Worm (Caenorhabditis elegans) whole organism, L4 larva: ENCODE measurements around the gene W02B12.1.

Experiments used
- D1046.2 ChIP-seq: fragments of 200-800 bp; sonication (Bioruptor generic); IDR thresholded peaks from 2 replicates; pipeline ENCODE4 v1.3.6; 2022; ENCODE audit warnings: missing genetic modification characterization, missing compliant biosample characterization
- F26F4.8 ChIP-seq: fragments of 200-800 bp; sonication (Bioruptor generic); conservative IDR thresholded peaks from 2 replicates; pipeline ENCODE4 v1.3.6; 2022; ENCODE audit warnings: missing genetic modification characterization, missing compliant biosample characterization
- F37D6.2 ChIP-seq: sonication (generic microtip); optimal IDR thresholded peaks from 2 replicates; lab custom pipeline; 2016; ENCODE audit warnings: mild to moderate bottlenecking, missing genetic modification characterization, missing compliant biosample characterization
- T20F7.1 ChIP-seq: fragments of 200-800 bp; sonication (Bioruptor generic); optimal IDR thresholded peaks from 2 replicates; lab custom pipeline; 2018; ENCODE audit warnings: mild to moderate bottlenecking, missing genetic modification characterization, missing compliant biosample characterization
- Y105C5A.15 ChIP-seq: fragments of 200-800 bp; sonication (Bioruptor generic); IDR thresholded peaks from 2 replicates; pipeline ENCODE4 v1.3.6; 2022; ENCODE audit warnings: missing genetic modification characterization, missing compliant biosample characterization
- ZK337.2 ChIP-seq: fragments of 200-800 bp; sonication (Bioruptor generic); IDR thresholded peaks from 2 replicates; pipeline ENCODE4 v1.3.6; 2022; ENCODE audit warnings: missing genetic modification reagents, missing genetic modification characterization, missing compliant biosample characterization
- ZK546.5 ChIP-seq, 2 experiments: sonication (generic microtip); optimal IDR thresholded peaks; 2 replicates each; lab custom pipeline; 2017; ENCODE audit warnings: missing biosample characterization in 2 of 2, missing genetic modification characterization in 2 of 2
- aha-1 ChIP-seq: fragments of 150-350 bp; peaks from one replicate; lab custom pipeline; 2014; ENCODE audit warnings: missing biosample characterization, missing genetic modification characterization
- ama-1 ChIP-seq: fragments of 150-350 bp; optimal IDR thresholded peaks from 2 replicates; lab custom pipeline; 2014; ENCODE audit warnings: inconsistent platforms, mixed read lengths
- attf-4 ChIP-seq: sonication (generic microtip); optimal IDR thresholded peaks from 3 replicates; lab custom pipeline; 2017; ENCODE audit warnings: missing biosample characterization, missing genetic modification characterization
- ces-1 ChIP-seq: fragments of 150-350 bp; sonication (generic microtip); optimal IDR thresholded peaks from 4 replicates; lab custom pipeline; 2014; ENCODE audit warnings: missing biosample characterization, missing genetic modification reagents, missing genetic modification characterization
- daf-16 ChIP-seq, 3 experiments: sonication (generic microtip); optimal IDR thresholded peaks; 2 replicates each; lab custom pipeline; 2016 to 2017; ENCODE audit warnings: missing genetic modification characterization in 3 of 3, missing genetic modification reagents in 3 of 3, mild to moderate bottlenecking in 2 of 3, missing compliant biosample characterization in 2 of 3, missing biosample characterization in 1 of 3, moderate library complexity in 1 of 3
- dmd-6 ChIP-seq: fragments of 200-800 bp; sonication (Bioruptor generic); IDR thresholded peaks from 2 replicates; pipeline ENCODE4 v1.3.6; 2022; ENCODE audit warnings: missing genetic modification reagents, missing genetic modification characterization, missing compliant biosample characterization
- dve-1 ChIP-seq: sonication (generic microtip); optimal IDR thresholded peaks from 2 replicates; lab custom pipeline; 2017; ENCODE audit warnings: antibody characterized with exemption, mild to moderate bottlenecking, missing genetic modification characterization, missing compliant biosample characterization; ENCODE audit not compliant: insufficient read depth
- hlh-11 ChIP-seq: fragments of 200-800 bp; sonication (Bioruptor generic); optimal IDR thresholded peaks from 2 replicates; lab custom pipeline; 2018; ENCODE audit warnings: mild to moderate bottlenecking, missing genetic modification characterization, missing compliant biosample characterization
- jun-1 ChIP-seq: fragments of 150-350 bp; optimal IDR thresholded peaks from 2 replicates; lab custom pipeline; 2014; ENCODE audit warnings: missing biosample characterization, missing genetic modification reagents, missing genetic modification characterization
- lim-7 ChIP-seq: fragments of 200-800 bp; sonication (Bioruptor generic); IDR thresholded peaks from 2 replicates; pipeline ENCODE4 v1.3.6; 2022; ENCODE audit warnings: missing genetic modification characterization, missing compliant biosample characterization
- lin-1 ChIP-seq: fragments of 200-800 bp; sonication (Bioruptor generic); IDR thresholded peaks from 2 replicates; pipeline ENCODE4 v1.3.6; 2022; ENCODE audit warnings: missing genetic modification reagents, missing genetic modification characterization, missing compliant biosample characterization
- lin-29 ChIP-seq: fragments of 200-800 bp; sonication (Bioruptor generic); IDR thresholded peaks from 2 replicates; pipeline ENCODE4 v1.3.6; 2022; ENCODE audit warnings: missing genetic modification reagents, missing genetic modification characterization, missing compliant biosample characterization
- lir-3 ChIP-seq: sonication (generic microtip); optimal IDR thresholded peaks from 2 replicates; lab custom pipeline; 2016; ENCODE audit warnings: mild to moderate bottlenecking, missing genetic modification characterization, missing compliant biosample characterization
- madf-9 ChIP-seq: fragments of 200-800 bp; sonication (Bioruptor generic); conservative IDR thresholded peaks from 2 replicates; pipeline ENCODE4 v1.3.6; 2022; ENCODE audit warnings: missing genetic modification reagents, missing genetic modification characterization, missing compliant biosample characterization
- mdl-1 ChIP-seq, 2 experiments: fragments of 150-350 bp in 1 of 2; sonication (generic microtip) in 1 of 2; optimal IDR thresholded peaks; 2 replicates each; lab custom pipeline; 2014 to 2017; ENCODE audit warnings: missing biosample characterization in 2 of 2, missing genetic modification characterization in 2 of 2
- mep-1 ChIP-seq: fragments of 150-350 bp; sonication (generic microtip); optimal IDR thresholded peaks from 3 replicates; lab custom pipeline; 2014; ENCODE audit warnings: missing biosample characterization, missing genetic modification characterization
- mes-2 ChIP-seq: sonication (generic microtip); optimal IDR thresholded peaks from 2 replicates; lab custom pipeline; 2016; ENCODE audit warnings: missing genotype, mild to moderate bottlenecking, missing genetic modification characterization, missing compliant biosample characterization; ENCODE audit not compliant: poor library complexity, severe bottlenecking
- mxl-2 ChIP-seq: fragments of 200-800 bp; sonication (Bioruptor generic); conservative IDR thresholded peaks from 2 replicates; pipeline ENCODE4 v1.3.6; 2022; ENCODE audit warnings: missing genetic modification reagents, missing genetic modification characterization, missing compliant biosample characterization
- mxl-3 ChIP-seq: fragments of 200-800 bp; sonication (Bioruptor generic); optimal IDR thresholded peaks from 2 replicates; lab custom pipeline; 2018; ENCODE audit warnings: mild to moderate bottlenecking, missing genetic modification characterization, missing compliant biosample characterization
- nhr-102 ChIP-seq: sonication (generic microtip); optimal IDR thresholded peaks from 2 replicates; lab custom pipeline; 2016; ENCODE audit warnings: mild to moderate bottlenecking, missing genetic modification characterization, moderate library complexity, missing compliant biosample characterization
- nhr-25 ChIP-seq: sonication (generic microtip); optimal IDR thresholded peaks from 2 replicates; lab custom pipeline; 2017; ENCODE audit warnings: missing genetic modification characterization, mild to moderate bottlenecking, missing compliant biosample characterization, antibody characterized with exemption, moderate library complexity, borderline replicate concordance; ENCODE audit not compliant: insufficient read depth
- nhr-28 ChIP-seq: fragments of 150-350 bp; optimal IDR thresholded peaks from 2 replicates; lab custom pipeline; 2014; ENCODE audit warnings: missing biosample characterization, missing genetic modification characterization
- pqm-1 ChIP-seq: sonication (generic microtip); optimal IDR thresholded peaks from 2 replicates; lab custom pipeline; 2017; ENCODE audit warnings: missing biosample characterization, missing genetic modification characterization
- skn-1 ChIP-seq: fragments of 150-350 bp; optimal IDR thresholded peaks from 2 replicates; lab custom pipeline; 2014; ENCODE audit warnings: missing biosample characterization, missing genetic modification characterization
- unc-39 ChIP-seq: sonication (generic microtip); optimal IDR thresholded peaks from 2 replicates; lab custom pipeline; 2017; ENCODE audit warnings: missing biosample characterization, missing genetic modification characterization
- unc-62 ChIP-seq, 3 experiments: fragments of 150-350 bp in 1 of 3; sonication (generic microtip); optimal IDR thresholded peaks in 2 of 3; peaks in 1 of 3; 1 replicate in 1 of 3; 2 replicates in 2 of 3; lab custom pipeline; 2014 to 2017; ENCODE audit warnings: missing biosample characterization in 3 of 3, missing genetic modification characterization in 3 of 3, missing genetic modification reagents in 3 of 3, missing genotype in 1 of 3

W02B12.1 gene

DNA sequence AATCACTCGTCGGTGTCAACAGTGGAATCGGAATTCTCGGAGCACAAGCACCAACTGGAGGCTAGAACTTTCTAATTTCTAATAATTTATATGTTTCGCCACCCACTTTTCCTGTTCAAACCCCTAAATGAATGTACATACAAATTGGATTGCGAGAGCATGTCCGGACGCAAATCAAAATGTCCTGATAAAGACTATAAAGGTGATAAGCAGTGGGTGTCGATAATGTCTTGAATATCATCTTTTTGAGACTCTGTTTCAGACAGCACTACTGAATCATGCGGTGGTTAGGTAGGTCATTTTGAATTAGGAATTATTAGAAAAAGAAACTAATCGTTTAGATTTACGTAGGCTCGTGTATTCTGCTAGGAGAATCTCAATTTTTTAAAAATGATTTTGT is at the start of gene W02B12.1:
Gene W02B12.1, plus strand, starts transcription at position 269 of the 400 bp plus-strand sequence.
- TF ChIP-seq dmd-6 (GFP tag; lab: Robert Waterston, UW) (peak; percentile 30; the same call in 1 of the 2 replicates), ZK546.5 (tag; optimal IDR thresholded peaks at IDR 0.05; lab: Kevin White, UChicago) (no peak), hlh-11 (tag; lab: Kevin White, UChicago) (peak; percentile 40), dve-1 (peak; percentile 41), nhr-28 (tag; lab: Kevin White, UChicago) (peak; percentile 38), aha-1 (peak; percentile 70), mxl-3 (GFP tag; lab: Kevin White, UChicago) (peak; percentile 6), jun-1 (tag; lab: Kevin White, UChicago) (no peak), lir-3 (tag; lab: Kevin White, UChicago) (no peak), nhr-102 (no peak), pqm-1 (tag; lab: Kevin White, UChicago) (peak; percentile 78)

- peak in 1 of 2 experiments; percentile 61 for TF ChIP-seq unc-62 (GFP tag; optimal IDR thresholded peaks at IDR 0.05 in 1 of 2; lab: Kevin White, UChicago)
- no peak for TF ChIP-seq unc-62 (tag; optimal IDR thresholded peaks at IDR 0.05; lab: Kevin White, UChicago)
- no peak for TF ChIP-seq mdl-1 (tag; optimal IDR thresholded peaks at IDR 0.05; lab: Kevin White, UChicago)
- no peak for TF ChIP-seq attf-4 (tag; lab: Kevin White, UChicago)
- TF ChIP-seq, all 104 proteins: peak for 1
Observed at ce11 chrII:11400386-11400785, 48.4 kb upstream of the W02B12.1 start.

DNA sequence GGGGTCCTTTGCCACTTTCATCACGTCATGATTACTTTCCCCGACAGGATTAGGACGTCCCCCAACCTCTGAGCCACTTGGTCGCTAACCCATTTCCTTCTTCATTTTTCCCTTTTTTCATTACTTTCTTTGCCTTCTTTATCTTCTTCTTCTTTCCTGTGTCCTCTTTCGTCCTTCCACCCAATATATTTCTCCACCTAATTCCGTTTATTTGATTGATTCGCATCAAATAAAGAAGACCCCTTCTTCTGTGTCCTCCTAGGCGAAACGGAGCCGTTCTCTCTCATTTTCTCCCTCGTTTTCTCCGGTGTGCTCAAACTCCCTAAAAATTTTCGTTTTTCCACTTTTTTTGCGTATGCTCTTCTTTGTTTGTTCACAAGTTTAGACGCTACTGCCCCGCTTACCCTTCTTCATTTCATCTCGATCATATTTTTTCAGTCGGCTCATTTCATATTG is 39.1 kb upstream of the W02B12.1 start, which contains the start of gene C05D12.7:
Gene C05D12.7, plus strand, starts transcription at position 406 of the 456 bp plus-strand sequence.
- no peak for TF ChIP-seq lim-7 (GFP tag; lab: Robert Waterston, UW)
- no peak for TF ChIP-seq daf-16 (GFP tag; optimal IDR thresholded peaks at IDR 0.05; lab: Kevin White, UChicago)
- TF ChIP-seq daf-16 (tag; optimal IDR thresholded peaks at IDR 0.05; lab: Kevin White, UChicago): no peak
- TF ChIP-seq unc-39: no peak
- TF ChIP-seq lin-1 (GFP tag; lab: Robert Waterston, UW): no peak
- TF ChIP-seq mes-2 (tag; lab: Kevin White, UChicago): no peak

ce11 chrII:11415672-11416071 is 33.1 kb upstream of the W02B12.1 start, which contains the start of gene C05D12.1:
TSS of gene C05D12.1 (minus strand) at chrII:11415772.
- no peak for TF ChIP-seq T20F7.1 (GFP tag; lab: Kevin White, UChicago)
- no peak for TF ChIP-seq pqm-1 (tag; lab: Kevin White, UChicago)
- TF ChIP-seq skn-1 (tag; lab: Kevin White, UChicago): no peak
- TF ChIP-seq mep-1 (tag; lab: Kevin White, UChicago): no peak
- TF ChIP-seq ces-1 (GFP tag; lab: Kevin White, UChicago): no peak
- no peak for TF ChIP-seq ama-1
- TF ChIP-seq F26F4.8: no peak
- no peak for TF ChIP-seq dmd-6 (GFP tag; lab: Robert Waterston, UW)
- no peak for TF ChIP-seq ZK337.2
- no peak for TF ChIP-seq jun-1 (tag; lab: Kevin White, UChicago)
- no peak for TF ChIP-seq madf-9 (GFP tag; lab: Robert Waterston, UW)
- no peak for TF ChIP-seq nhr-25
- no peak for TF ChIP-seq F37D6.2 (tag; lab: Kevin White, UChicago)
- TF ChIP-seq lin-29: no peak
- no peak for TF ChIP-seq D1046.2 (GFP tag; lab: Robert Waterston, UW)
- TF ChIP-seq Y105C5A.15 (GFP tag; lab: Robert Waterston, UW): no peak
- no peak for TF ChIP-seq mxl-2 (GFP tag; lab: Robert Waterston, UW)
